Fruit fly (Drosophila melanogaster) whole organism, embryonic: ENCODE measurements around the gene CG11698.
A peak's percentile ranks its signal among the peaks of the same experiment; 100 is the strongest.

ENCODE experiments used
- Ada2b ChIP-seq: fragments of 200-800 bp; sonication (Bioruptor generic); IDR thresholded peaks from 2 replicates; pipeline ENCODE4 v1.3.6; 2022; ENCODE audit warnings: missing biosample characterization, missing genetic modification characterization
- B-H1 ChIP-seq: fragments of 200-800 bp; sonication (Bioruptor generic); IDR thresholded peaks from 3 replicates; pipeline ENCODE4 v1.3.6; 2022; ENCODE audit warnings: missing biosample characterization, missing genetic modification characterization
- CG11456 ChIP-seq: fragments of 200-800 bp; sonication (Bioruptor generic); IDR thresholded peaks from 3 replicates; pipeline ENCODE4 v1.3.6; 2022; ENCODE audit warnings: missing biosample characterization, missing genetic modification characterization
- CG15073 ChIP-seq: fragments of 200-800 bp; sonication (Bioruptor generic); optimal IDR thresholded peaks from 2 replicates; lab custom pipeline; 2016; ENCODE audit warnings: missing biosample characterization, missing genetic modification characterization
- CG1603 ChIP-seq: fragments of 200-800 bp; sonication (Bioruptor generic); optimal IDR thresholded peaks from 2 replicates; lab custom pipeline; 2019; ENCODE audit warnings: missing biosample characterization, mild to moderate bottlenecking, missing genetic modification characterization, moderate library complexity
- CG16779 ChIP-seq: fragments of 200-800 bp; sonication (Bioruptor generic); IDR thresholded peaks from 2 replicates; pipeline ENCODE4 v1.3.6; 2022; ENCODE audit warnings: missing biosample characterization, missing genetic modification characterization
- CG17328 ChIP-seq: fragments of 200-800 bp; sonication (Bioruptor generic); IDR thresholded peaks from 2 replicates; pipeline ENCODE4 v1.3.6; 2022; ENCODE audit warnings: missing biosample characterization, missing genetic modification characterization
- CG17568 ChIP-seq: fragments of 200-800 bp; sonication (Bioruptor generic); optimal IDR thresholded peaks from 2 replicates; lab custom pipeline; 2018; ENCODE audit warnings: missing biosample characterization, mild to moderate bottlenecking, missing genetic modification characterization, moderate library complexity
- CG2120 ChIP-seq: fragments of 200-800 bp; sonication (Bioruptor generic); optimal IDR thresholded peaks from 3 replicates; lab custom pipeline; 2016; ENCODE audit warnings: missing biosample characterization, missing genetic modification characterization
- CG30020 ChIP-seq: fragments of 200-800 bp; optimal IDR thresholded peaks from 2 replicates; lab custom pipeline; 2019; ENCODE audit warnings: missing biosample characterization, mild to moderate bottlenecking, missing genetic modification characterization, moderate library complexity
- CG5180 ChIP-seq: fragments of 200-800 bp; sonication (Bioruptor generic); optimal IDR thresholded peaks from 3 replicates; lab custom pipeline; 2017; ENCODE audit warnings: missing biosample characterization, missing genetic modification characterization, mild to moderate bottlenecking, moderate library complexity, missing genetic modification reagents
- CG6683 ChIP-seq: fragments of 200-800 bp; sonication (Bioruptor generic); optimal IDR thresholded peaks from 2 replicates; lab custom pipeline; 2017; ENCODE audit warnings: missing biosample characterization, mild to moderate bottlenecking, missing genetic modification characterization, missing genetic modification reagents
- CG6791 ChIP-seq: fragments of 200-800 bp; sonication (Bioruptor generic); IDR thresholded peaks from 3 replicates; pipeline ENCODE4 v1.3.6; 2022; ENCODE audit warnings: missing biosample characterization, missing genetic modification characterization; ENCODE audit not compliant: partially characterized antibody
- CG7556 ChIP-seq: fragments of 200-800 bp; sonication (Bioruptor generic); optimal IDR thresholded peaks from 2 replicates; lab custom pipeline; 2017; ENCODE audit warnings: missing biosample characterization, mild to moderate bottlenecking, missing genetic modification characterization
- CG8359 ChIP-seq: fragments of 200-800 bp; sonication (Bioruptor generic); optimal IDR thresholded peaks from 2 replicates; lab custom pipeline; 2017; ENCODE audit warnings: missing biosample characterization, mild to moderate bottlenecking, missing genetic modification characterization, borderline replicate concordance
- CG8765 ChIP-seq: fragments of 200-800 bp; sonication (Bioruptor generic); IDR thresholded peaks from 2 replicates; pipeline ENCODE4 v1.3.6; 2022; ENCODE audit warnings: missing biosample characterization, missing genetic modification characterization
- CG9609 ChIP-seq: fragments of 200-800 bp; sonication (Bioruptor generic); optimal IDR thresholded peaks from 3 replicates; lab custom pipeline; 2016; ENCODE audit warnings: missing biosample characterization, missing genetic modification characterization
- CG9727 ChIP-seq: fragments of 200-800 bp; sonication (Bioruptor generic); optimal IDR thresholded peaks from 3 replicates; lab custom pipeline; 2017; ENCODE audit warnings: missing biosample characterization, mild to moderate bottlenecking, missing genetic modification characterization
- Chrac-16 ChIP-seq: fragments of 200-800 bp; sonication (Bioruptor generic); optimal IDR thresholded peaks from 3 replicates; lab custom pipeline; 2016; ENCODE audit warnings: missing biosample characterization, missing genetic modification characterization
- Ets65A ChIP-seq: fragments of 200-800 bp; sonication (Bioruptor generic); peaks from one replicate; lab custom pipeline; 2016; ENCODE audit warnings: missing biosample characterization, missing genetic modification characterization
- GATAe ChIP-seq: fragments of 200-800 bp; sonication (Bioruptor generic); conservative IDR thresholded peaks from 2 replicates; pipeline ENCODE4 v1.3.6; 2022; ENCODE audit warnings: missing biosample characterization, missing genetic modification characterization
- Gug ChIP-seq: fragments of 200-800 bp; sonication (Bioruptor generic); IDR thresholded peaks from 4 replicates; pipeline ENCODE4 v1.3.6; 2022; ENCODE audit warnings: missing biosample characterization, missing genetic modification characterization
- MBD-R2 ChIP-seq: fragments of 200-800 bp; sonication (Bioruptor generic); IDR thresholded peaks from 2 replicates; pipeline ENCODE4 v1.3.6; 2022; ENCODE audit warnings: missing biosample characterization, missing genetic modification characterization
- MTF-1 ChIP-seq: fragments of 200-800 bp; sonication (Bioruptor generic); optimal IDR thresholded peaks from 2 replicates; lab custom pipeline; 2018; ENCODE audit warnings: missing biosample characterization, mild to moderate bottlenecking, missing genetic modification characterization, borderline replicate concordance
- Myb ChIP-seq: fragments of 200-800 bp; sonication (Bioruptor generic); optimal IDR thresholded peaks from 2 replicates; lab custom pipeline; 2016; ENCODE audit warnings: missing biosample characterization, missing genetic modification characterization
- Neu2 ChIP-seq: fragments of 200-800 bp; sonication (Bioruptor generic); optimal IDR thresholded peaks from 3 replicates; lab custom pipeline; 2016; ENCODE audit warnings: missing biosample characterization, missing genetic modification characterization, borderline replicate concordance
- Nf-YA ChIP-seq: fragments of 200-800 bp; sonication (Bioruptor generic); IDR thresholded peaks from 2 replicates; pipeline ENCODE4 v1.3.6; 2022; ENCODE audit warnings: missing biosample characterization, missing genetic modification characterization
- Nf-YB ChIP-seq: fragments of 200-800 bp; sonication (Bioruptor generic); optimal IDR thresholded peaks from 3 replicates; lab custom pipeline; 2019; ENCODE audit warnings: missing biosample characterization, mild to moderate bottlenecking, missing genetic modification characterization, moderate library complexity
- Ptx1 ChIP-seq: fragments of 200-800 bp; sonication (Bioruptor generic); IDR thresholded peaks from 2 replicates; pipeline ENCODE4 v1.3.6; 2022; ENCODE audit warnings: missing biosample characterization, missing genetic modification characterization
- Rx ChIP-seq: fragments of 200-800 bp; sonication (Bioruptor generic); IDR thresholded peaks from 2 replicates; pipeline ENCODE4 v1.3.6; 2022; ENCODE audit warnings: missing biosample characterization, missing genetic modification characterization
- Side ChIP-seq: fragments of 200-800 bp; sonication (Bioruptor generic); optimal IDR thresholded peaks from 2 replicates; lab custom pipeline; 2016; ENCODE audit warnings: missing biosample characterization, missing genetic modification characterization
- Sox102F ChIP-seq: fragments of 200-800 bp; sonication (Bioruptor generic); optimal IDR thresholded peaks from 2 replicates; lab custom pipeline; 2018; ENCODE audit warnings: missing biosample characterization, mild to moderate bottlenecking, missing genetic modification characterization, moderate library complexity
- Sry-β ChIP-seq: fragments of 200-800 bp; sonication (Bioruptor generic); optimal IDR thresholded peaks from 2 replicates; lab custom pipeline; 2018; ENCODE audit warnings: missing biosample characterization, mild to moderate bottlenecking, missing genetic modification characterization, moderate library complexity
- Stat92E ChIP-seq, 3 experiments: fragments of >200 bp in 2 of 3; fragments of 200-800 bp in 1 of 3; sonication (Bioruptor generic) in 1 of 3; optimal IDR thresholded peaks; 2 replicates each; lab custom pipeline; 2017 to 2019; ENCODE audit warnings: missing biosample characterization in 3 of 3, missing genetic modification characterization in 3 of 3, mild to moderate bottlenecking in 1 of 3, moderate library complexity in 1 of 3
- caup ChIP-seq: fragments of 200-800 bp; sonication (Bioruptor generic); optimal IDR thresholded peaks from 3 replicates; lab custom pipeline; 2017; ENCODE audit warnings: missing biosample characterization, mild to moderate bottlenecking, missing genetic modification characterization, moderate library complexity; ENCODE audit not compliant: severe bottlenecking
- chm ChIP-seq: fragments of 200-800 bp; sonication (Bioruptor generic); IDR thresholded peaks from 2 replicates; pipeline ENCODE4 v1.3.6; 2022; ENCODE audit warnings: missing biosample characterization, missing genetic modification characterization
- dpn ChIP-seq, 2 experiments: fragments of 200-800 bp; sonication (Bioruptor generic); optimal IDR thresholded peaks; 3 replicates each; lab custom pipeline; 2016; ENCODE audit warnings: missing biosample characterization in 2 of 2, missing genetic modification characterization in 2 of 2
- fu2 ChIP-seq: fragments of 200-800 bp; sonication (Bioruptor generic); optimal IDR thresholded peaks from 2 replicates; lab custom pipeline; 2016; ENCODE audit warnings: missing biosample characterization, missing genetic modification characterization
- gsb-n ChIP-seq: fragments of 200-800 bp; sonication (Bioruptor generic); optimal IDR thresholded peaks from 3 replicates; lab custom pipeline; 2018; ENCODE audit warnings: missing biosample characterization, mild to moderate bottlenecking, missing genetic modification characterization
- klu ChIP-seq: fragments of 200-800 bp; sonication (Bioruptor generic); IDR thresholded peaks from 2 replicates; pipeline ENCODE4 v1.3.6; 2022; ENCODE audit warnings: missing biosample characterization, missing genetic modification characterization
- maf-S ChIP-seq: fragments of 200-800 bp; sonication (Bioruptor generic); optimal IDR thresholded peaks from 2 replicates; lab custom pipeline; 2016; ENCODE audit warnings: missing biosample characterization, missing genetic modification characterization
- nmo ChIP-seq: fragments of 200-800 bp; sonication (Bioruptor generic); optimal IDR thresholded peaks from 2 replicates; lab custom pipeline; 2018; ENCODE audit warnings: missing biosample characterization, mild to moderate bottlenecking, missing genetic modification characterization, moderate library complexity
- pb ChIP-seq: fragments of 200-800 bp; sonication (Bioruptor generic); optimal IDR thresholded peaks from 3 replicates; lab custom pipeline; 2016; ENCODE audit warnings: missing biosample characterization, missing genetic modification characterization
- row ChIP-seq: fragments of 200-800 bp; sonication (Bioruptor generic); IDR thresholded peaks from 3 replicates; pipeline ENCODE4 v1.3.6; 2022; ENCODE audit warnings: missing biosample characterization, missing genetic modification characterization
- scrt ChIP-seq: fragments of 200-800 bp; sonication (Bioruptor generic); optimal IDR thresholded peaks from 2 replicates; lab custom pipeline; 2018; ENCODE audit warnings: missing biosample characterization, mild to moderate bottlenecking, missing genetic modification characterization, moderate library complexity
- ssp ChIP-seq: fragments of 200-800 bp; sonication (Bioruptor generic); IDR thresholded peaks from 2 replicates; pipeline ENCODE4 v1.3.6; 2022; ENCODE audit warnings: missing biosample characterization, missing genetic modification characterization
- tin ChIP-seq: fragments of 200-800 bp; sonication (Bioruptor generic); optimal IDR thresholded peaks from 3 replicates; lab custom pipeline; 2016; ENCODE audit warnings: missing biosample characterization, missing genetic modification characterization
- ttk ChIP-seq: fragments of 200-800 bp; sonication (Bioruptor generic); IDR thresholded peaks from 2 replicates; pipeline ENCODE4 v2.1.2; 2022; ENCODE audit warnings: missing biosample characterization, missing genetic modification characterization
- usp ChIP-seq: fragments of >200 bp; optimal IDR thresholded peaks from 2 replicates; lab custom pipeline; 2017; ENCODE audit warnings: missing biosample characterization, missing genetic modification characterization
- wor ChIP-seq: fragments of 200-800 bp; sonication (Bioruptor generic); IDR thresholded peaks from 2 replicates; pipeline ENCODE4 v1.3.6; 2022; ENCODE audit warnings: missing biosample characterization, missing genetic modification characterization
- z ChIP-seq: fragments of 200-800 bp; sonication (Bioruptor generic); IDR thresholded peaks from 3 replicates; pipeline ENCODE4 v1.3.6; 2022; ENCODE audit warnings: missing biosample characterization, missing genetic modification characterization

CG11698 gene

dm6 chr3R:8362259-8362876 is 50.4 kb downstream of the CG11698 start, which contains the start of the genes Veneno and CG7963 (continued):
- no peak for TF ChIP-seq scrt (GFP tag; lab: Kevin White, UChicago)
- TF ChIP-seq CG7556 (GFP tag; lab: Kevin White, UChicago), result no peak
- no peak for TF ChIP-seq Neu2 (GFP tag; lab: Kevin White, UChicago)
- no peak for TF ChIP-seq Side (GFP tag; lab: Kevin White, UChicago)
- TF ChIP-seq chm, result no peak
- no peak for TF ChIP-seq CG15073 (GFP tag; lab: Kevin White, UChicago)
- TF ChIP-seq CG6791 (GFP tag; lab: Robert Waterston, UW), result no peak
- no peak for TF ChIP-seq klu
- TF ChIP-seq CG11456, result no peak
- TF ChIP-seq pb (GFP tag; lab: Kevin White, UChicago), result no peak
- TF ChIP-seq CG5180 (GFP tag; lab: Kevin White, UChicago), result no peak
- no peak for TF ChIP-seq caup (GFP tag; lab: Kevin White, UChicago)
- no peak for TF ChIP-seq Stat92E (GFP tag; optimal IDR thresholded peaks at IDR 0.05; lab: Kevin White, UChicago)
- TF ChIP-seq CG2120 (GFP tag; lab: Kevin White, UChicago), result no peak
- TF ChIP-seq Ada2b (GFP tag; lab: Robert Waterston, UW), result no peak
- TF ChIP-seq wor, result no peak
- peak; percentile 97 for TF ChIP-seq ssp (GFP tag; lab: Robert Waterston, UW)
- no peak for TF ChIP-seq MTF-1 (GFP tag; lab: Kevin White, UChicago)
- peak; percentile 47 for TF ChIP-seq Sox102F (GFP tag; lab: Kevin White, UChicago)
- no peak for TF ChIP-seq usp
- no peak for TF ChIP-seq Ptx1 (GFP tag; lab: Robert Waterston, UW)
- no peak for TF ChIP-seq Gug (GFP tag; lab: Robert Waterston, UW)
- peak; percentile 20 for TF ChIP-seq Sry-β (GFP tag; lab: Kevin White, UChicago)
- peak; percentile 60 for TF ChIP-seq MBD-R2 (GFP tag; lab: Robert Waterston, UW)
- TF ChIP-seq nmo, result peak; percentile 71
- TF ChIP-seq Chrac-16 (GFP tag; lab: Kevin White, UChicago), result no peak
- TF ChIP-seq B-H1 (GFP tag; lab: Robert Waterston, UW), result no peak
- no peak for TF ChIP-seq z (GFP tag; lab: Robert Waterston, UW)
- TF ChIP-seq CG9727 (GFP tag; lab: Kevin White, UChicago), result no peak
- peak; percentile 29 for TF ChIP-seq gsb-n (tag; lab: Kevin White, UChicago)
- peak; percentile 72 for TF ChIP-seq row (GFP tag; lab: Robert Waterston, UW)
- no peak for TF ChIP-seq CG8359 (GFP tag; lab: Kevin White, UChicago)
- TF ChIP-seq CG1603 (tag; lab: Kevin White, UChicago), result no peak
- no peak for TF ChIP-seq Nf-YB (GFP tag; lab: Kevin White, UChicago)
- no peak for TF ChIP-seq CG17328
- peak; percentile 93 for TF ChIP-seq CG30020 (tag; lab: Kevin White, UChicago)
- TF ChIP-seq tin (GFP tag; lab: Kevin White, UChicago), result peak; percentile 17
- TF ChIP-seq Rx (GFP tag; lab: Robert Waterston, UW), result no peak
- TF ChIP-seq maf-S (GFP tag; lab: Kevin White, UChicago), result no peak
- no peak for TF ChIP-seq CG8765 (GFP tag; lab: Robert Waterston, UW)
- no peak for TF ChIP-seq CG6683 (GFP tag; lab: Kevin White, UChicago)
- TF ChIP-seq Ets65A, result peak; percentile 46
- peak in 1 of 2 experiments; percentile 39 for TF ChIP-seq dpn (GFP tag; optimal IDR thresholded peaks at IDR 0.05; lab: Kevin White, UChicago)
- TF ChIP-seq ttk (GFP tag; lab: Robert Waterston, UW), result no peak
- TF ChIP-seq Nf-YA (GFP tag; lab: Robert Waterston, UW), result no peak
- no peak for TF ChIP-seq CG17568 (GFP tag; lab: Kevin White, UChicago)
- TF ChIP-seq GATAe (GFP tag; lab: Robert Waterston, UW), result no peak
- peak; percentile 57 for TF ChIP-seq Myb (GFP tag; lab: Kevin White, UChicago)
- no peak for TF ChIP-seq CG16779 (GFP tag; lab: Robert Waterston, UW)
- no peak for TF ChIP-seq CG9609
- no peak for TF ChIP-seq fu2 (GFP tag; lab: Kevin White, UChicago)
